Worm (Caenorhabditis elegans) whole organism, early embryonic: Measurements from ENCODE around the gene B0334.5.

ENCODE experiments used
- B0310.2 ChIP-seq: sonication (generic microtip); optimal IDR thresholded peaks from 2 replicates; lab custom pipeline; 2016; ENCODE audit warnings: mild to moderate bottlenecking, missing genetic modification characterization, missing compliant biosample characterization
- F13C5.2 ChIP-seq: sonication (generic microtip); optimal IDR thresholded peaks from 2 replicates; lab custom pipeline; 2017; ENCODE audit warnings: mild to moderate bottlenecking, missing genetic modification characterization, inconsistent platforms, missing compliant biosample characterization
- ama-1 ChIP-seq: fragments of 150-350 bp; optimal IDR thresholded peaks from 2 replicates; lab custom pipeline; 2014
- ceh-13 ChIP-seq: fragments of 200-800 bp; sonication (Bioruptor generic); optimal IDR thresholded peaks from 2 replicates; lab custom pipeline; 2018; ENCODE audit warnings: mild to moderate bottlenecking, missing genetic modification characterization, missing compliant biosample characterization
- ceh-36 ChIP-seq: sonication (generic microtip); optimal IDR thresholded peaks from 2 replicates; lab custom pipeline; 2016; ENCODE audit warnings: missing genetic modification characterization, inconsistent platforms, missing compliant biosample characterization
- flt-1 ChIP-seq: fragments of 200-800 bp; sonication (Bioruptor generic); IDR thresholded peaks from 2 replicates; pipeline ENCODE4 v1.3.6; 2022; ENCODE audit warnings: missing genetic modification characterization, missing compliant biosample characterization
- hmbx-1 ChIP-seq: sonication (generic microtip); optimal IDR thresholded peaks from 2 replicates; lab custom pipeline; 2016; ENCODE audit warnings: mild to moderate bottlenecking, missing genetic modification characterization, missing compliant biosample characterization
- pes-1 ChIP-seq: fragments of 200-800 bp; sonication (Bioruptor generic); IDR thresholded peaks from 2 replicates; pipeline ENCODE4 v1.3.6; 2022; ENCODE audit warnings: missing genetic modification reagents, missing genetic modification characterization, missing compliant biosample characterization
- scrt-1 ChIP-seq: fragments of 200-800 bp; sonication (Bioruptor generic); IDR thresholded peaks from 2 replicates; pipeline ENCODE4 v1.3.6; 2022; ENCODE audit warnings: missing genetic modification characterization, missing compliant biosample characterization
- sea-1 ChIP-seq: fragments of 200-800 bp; sonication (Bioruptor generic); conservative IDR thresholded peaks from 2 replicates; pipeline ENCODE4 v1.3.6; 2022; ENCODE audit warnings: missing genetic modification characterization, missing compliant biosample characterization
- tbx-37 ChIP-seq: fragments of 200-800 bp; sonication (Bioruptor generic); conservative IDR thresholded peaks from 2 replicates; pipeline ENCODE4 v1.3.6; 2022; ENCODE audit warnings: missing genetic modification reagents, missing genetic modification characterization, missing compliant biosample characterization
- tra-4 ChIP-seq: sonication (generic microtip); optimal IDR thresholded peaks from 2 replicates; lab custom pipeline; 2017; ENCODE audit warnings: missing genetic modification characterization, missing compliant biosample characterization

DNA sequence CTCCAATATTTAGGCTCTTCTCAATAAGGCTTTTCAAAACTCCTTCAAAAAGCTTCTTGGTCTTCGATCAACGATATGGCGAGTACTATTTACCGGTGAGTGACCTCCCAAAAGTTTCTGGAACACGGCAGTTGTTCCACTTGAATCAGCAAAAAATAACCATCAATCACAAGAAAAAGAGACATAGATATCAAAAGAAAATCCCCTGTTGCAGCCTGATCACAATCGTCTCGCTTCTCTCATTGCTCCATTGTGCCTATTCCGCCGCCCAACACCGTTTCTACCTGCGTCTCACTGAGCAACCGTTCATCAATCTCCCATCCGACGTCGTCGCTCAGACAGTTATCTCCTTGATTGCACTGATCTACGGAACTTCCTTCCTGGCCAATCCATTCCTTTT is 698 bp upstream of the B0334.5 start, which contains the start of gene emc-5:
- TF ChIP-seq ama-1 (lab: Kevin White, UChicago) (no peak), tra-4 (tag; lab: Kevin White, UChicago) (no peak), pes-1 (GFP tag; lab: Robert Waterston, UW) (no peak), B0310.2 (no peak), tbx-37 (no peak), flt-1 (GFP tag; lab: Robert Waterston, UW) (no peak), ceh-36 (tag; lab: Kevin White, UChicago) (no peak), ceh-13 (no peak), sea-1 (GFP tag; lab: Robert Waterston, UW) (no peak), F13C5.2 (tag; lab: Kevin White, UChicago) (no peak), scrt-1 (GFP tag; lab: Robert Waterston, UW) (no peak), hmbx-1 (tag; lab: Kevin White, UChicago) (no peak)
